Worm (Caenorhabditis elegans): ENCODE measurements around the gene srh-69.

ce11 chrII:12491936-12492335 lies 22.6 kb downstream of the srh-69 start, which contains the start of gene srz-6:
- TF ChIP-seq lsy-2 (tag; optimal IDR thresholded peaks at IDR 0.05) (no peak), lin-13 (GFP tag; optimal IDR thresholded peaks at IDR 0.05) (no peak), dmd-4 (tag; optimal IDR thresholded peaks at IDR 0.05) (no peak), ZK546.5 (tag; optimal IDR thresholded peaks at IDR 0.05) (no peak), egl-27 (tag; optimal IDR thresholded peaks at IDR 0.05) (no peak), nhr-237 (tag; optimal IDR thresholded peaks at IDR 0.05) (no peak), lin-39 (tag; optimal IDR thresholded peaks at IDR 0.05) (no peak), nhr-77 (tag; optimal IDR thresholded peaks at IDR 0.05) (no peak)
